Worm (Caenorhabditis elegans): ENCODE measurements around the gene tomm-7.

DNA sequence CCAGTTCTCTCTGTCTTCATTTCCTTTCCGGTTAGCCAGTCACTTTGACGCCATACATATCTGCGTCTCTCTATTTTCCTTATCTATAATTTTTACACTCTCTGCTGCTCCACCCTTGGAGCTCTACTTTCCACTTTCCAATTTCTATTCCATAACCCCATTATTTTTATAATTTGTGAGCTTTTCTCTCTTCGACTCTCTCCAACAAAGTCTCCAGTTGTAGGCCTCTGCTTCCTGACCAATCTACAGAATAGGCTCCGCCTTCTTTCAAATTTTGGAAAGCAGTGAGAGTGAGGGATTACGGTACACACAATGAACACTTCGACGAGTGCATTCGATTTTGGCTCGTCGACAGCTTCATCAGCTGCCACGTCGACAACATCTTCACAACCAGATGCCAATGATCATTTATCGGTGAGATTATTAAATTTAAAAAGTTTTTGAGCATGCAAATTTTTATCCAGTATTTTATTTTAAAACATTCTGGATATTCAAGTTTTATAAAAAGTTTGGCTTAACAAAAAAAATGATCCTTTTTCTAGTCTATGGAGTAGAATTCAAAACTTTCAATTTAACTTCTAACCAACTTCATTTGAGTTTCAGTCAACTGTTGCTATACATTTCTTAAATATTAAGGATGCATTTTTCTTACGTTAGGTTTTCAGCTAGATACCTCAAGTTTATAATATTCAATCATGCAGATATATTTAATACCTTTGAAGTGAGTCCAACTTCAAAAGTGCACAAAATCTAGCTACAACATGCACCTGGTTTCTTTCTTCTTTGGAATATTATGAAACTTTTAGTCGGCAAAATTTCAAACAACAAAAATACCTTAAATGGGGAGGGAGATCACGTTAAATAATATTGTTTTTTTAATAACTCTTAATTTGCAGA is 45.0 kb upstream of the tomm-7 start, which contains the start of gene egl-5:
- TF ChIP-seq F13H6.1 (tag; optimal IDR thresholded peaks at IDR 0.05) (no peak), gmeb-2 (tag; optimal IDR thresholded peaks at IDR 0.05) (no peak), nhr-11 (tag; optimal IDR thresholded peaks at IDR 0.05) (no peak), ceh-19 (GFP tag; optimal IDR thresholded peaks at IDR 0.05) (no peak), ztf-16 (tag; optimal IDR thresholded peaks at IDR 0.05) (no peak), K02D7.2 (tag; optimal IDR thresholded peaks at IDR 0.05) (no peak), ceh-45 (GFP tag; IDR thresholded peaks at IDR 0.05) (no peak), dmd-4 (tag; optimal IDR thresholded peaks at IDR 0.05; ENCODE audit: borderline replicate concordance) (no peak)
